Worm (Caenorhabditis elegans) whole organism, young adult: ENCODE data around the gene H06I04.6.

Source experiments
- B0035.1 ChIP-seq: sonication (generic microtip); optimal IDR thresholded peaks from 2 replicates; lab custom pipeline; 2016; ENCODE audit warnings: missing genetic modification characterization, mild to moderate bottlenecking, missing compliant biosample characterization, missing genotype, missing genetic modification reagents
- B0261.1 ChIP-seq: sonication (generic microtip); optimal IDR thresholded peaks from 2 replicates; lab custom pipeline; 2016; ENCODE audit warnings: mild to moderate bottlenecking, missing genetic modification characterization, moderate library complexity, missing compliant biosample characterization
- D2030.7 ChIP-seq: fragments of 200-800 bp; sonication (Bioruptor generic); IDR thresholded peaks from 2 replicates; pipeline ENCODE4 v1.3.6; 2022; ENCODE audit warnings: missing genetic modification reagents, missing genetic modification characterization, missing compliant biosample characterization
- F33H1.4 ChIP-seq: fragments of 200-800 bp; sonication (Bioruptor generic); IDR thresholded peaks from 2 replicates; pipeline ENCODE4 v1.3.6; 2022; ENCODE audit warnings: missing genetic modification reagents, missing genetic modification characterization, missing compliant biosample characterization
- T26A5.8 ChIP-seq: sonication (generic microtip); optimal IDR thresholded peaks from 2 replicates; lab custom pipeline; 2016; ENCODE audit warnings: missing genetic modification characterization, missing compliant biosample characterization
- aptf-2 ChIP-seq: fragments of 200-800 bp; sonication (Bioruptor generic); conservative IDR thresholded peaks from 2 replicates; pipeline ENCODE4 v1.3.6; 2022; ENCODE audit warnings: missing genetic modification reagents, missing genetic modification characterization, missing compliant biosample characterization
- attf-3 ChIP-seq: fragments of 200-800 bp; sonication (Bioruptor generic); conservative IDR thresholded peaks from 2 replicates; pipeline ENCODE4 v1.3.6; 2022; ENCODE audit warnings: missing genetic modification reagents, missing genetic modification characterization, missing compliant biosample characterization
- attf-5 ChIP-seq: fragments of 200-800 bp; sonication (Bioruptor generic); optimal IDR thresholded peaks from 2 replicates; lab custom pipeline; 2018; ENCODE audit warnings: mild to moderate bottlenecking, missing genetic modification characterization, missing compliant biosample characterization
- cebp-2 ChIP-seq: fragments of 200-800 bp; sonication (Bioruptor generic); IDR thresholded peaks from 2 replicates; pipeline ENCODE4 v1.3.6; 2022; ENCODE audit warnings: missing genetic modification characterization, missing compliant biosample characterization
- ceh-100 ChIP-seq: fragments of 200-800 bp; sonication (Bioruptor generic); IDR thresholded peaks from 2 replicates; pipeline ENCODE4 v1.3.6; 2022; ENCODE audit warnings: missing genetic modification reagents, missing genetic modification characterization, missing compliant biosample characterization
- ceh-27 ChIP-seq: fragments of 200-800 bp; sonication (Bioruptor generic); optimal IDR thresholded peaks from 2 replicates; lab custom pipeline; 2018; ENCODE audit warnings: mild to moderate bottlenecking, missing genetic modification characterization, moderate library complexity, missing compliant biosample characterization
- ceh-91 ChIP-seq: fragments of 200-800 bp; sonication (Bioruptor generic); IDR thresholded peaks from 2 replicates; pipeline ENCODE4 v1.3.6; 2022; ENCODE audit warnings: missing genetic modification reagents, missing genetic modification characterization, missing compliant biosample characterization
- ets-4 ChIP-seq: fragments of 200-800 bp; sonication (Bioruptor generic); optimal IDR thresholded peaks from 2 replicates; lab custom pipeline; 2018; ENCODE audit warnings: mild to moderate bottlenecking, missing genetic modification characterization, missing compliant biosample characterization
- him-1 ChIP-seq: sonication (generic microtip); optimal IDR thresholded peaks from 2 replicates; lab custom pipeline; 2016; ENCODE audit warnings: missing genotype, missing genetic modification reagents, missing genetic modification characterization, missing compliant biosample characterization
- hmg-1.2 ChIP-seq: fragments of 200-800 bp; sonication (Bioruptor generic); IDR thresholded peaks from 2 replicates; pipeline ENCODE4 v1.3.6; 2022; ENCODE audit warnings: missing genetic modification reagents, missing genetic modification characterization, missing compliant biosample characterization
- lin-54 ChIP-seq: fragments of 200-800 bp; sonication (Bioruptor generic); optimal IDR thresholded peaks from 2 replicates; lab custom pipeline; 2018; ENCODE audit warnings: mild to moderate bottlenecking, missing genetic modification characterization, missing compliant biosample characterization
- lir-1 ChIP-seq: fragments of 200-800 bp; sonication (Bioruptor generic); conservative IDR thresholded peaks from 2 replicates; pipeline ENCODE4 v1.3.6; 2022; ENCODE audit warnings: missing genetic modification reagents, missing genetic modification characterization, missing compliant biosample characterization
- madf-6 ChIP-seq: fragments of 200-800 bp; sonication (Bioruptor generic); IDR thresholded peaks from 2 replicates; pipeline ENCODE4 v1.3.6; 2022; ENCODE audit warnings: missing genetic modification reagents, missing genetic modification characterization, missing compliant biosample characterization
- mcd-1 ChIP-seq: fragments of 200-800 bp; sonication (Bioruptor generic); IDR thresholded peaks from 2 replicates; pipeline ENCODE4 v1.3.6; 2022; ENCODE audit warnings: missing genetic modification reagents, missing genetic modification characterization, missing compliant biosample characterization
- mxl-1 ChIP-seq: sonication (generic microtip); optimal IDR thresholded peaks from 2 replicates; lab custom pipeline; 2016; ENCODE audit warnings: missing genetic modification characterization, missing compliant biosample characterization
- nfya-2 ChIP-seq: fragments of 200-800 bp; sonication (Bioruptor generic); IDR thresholded peaks from 2 replicates; pipeline ENCODE4 v1.3.6; 2022; ENCODE audit warnings: missing genetic modification reagents, missing genetic modification characterization, missing compliant biosample characterization
- pbrm-1 ChIP-seq: fragments of 200-800 bp; sonication (Bioruptor generic); IDR thresholded peaks from 2 replicates; pipeline ENCODE4 v1.3.6; 2022; ENCODE audit warnings: missing genetic modification reagents, missing genetic modification characterization, missing compliant biosample characterization
- rcor-1 ChIP-seq: fragments of 200-800 bp; sonication (Bioruptor generic); IDR thresholded peaks from 2 replicates; pipeline ENCODE4 v1.3.6; 2022; ENCODE audit warnings: missing genetic modification reagents, missing genetic modification characterization, missing compliant biosample characterization
- rpc-1 ChIP-seq, 2 experiments: fragments of 150-350 bp in 1 of 2; sonication (generic microtip) in 1 of 2; optimal IDR thresholded peaks; 2 replicates each; lab custom pipeline; 2014 to 2018; ENCODE audit warnings: missing biosample characterization in 1 of 2, missing genetic modification characterization in 1 of 2, missing genetic modification reagents in 1 of 2, missing genotype in 1 of 2
- snpc-1.1 ChIP-seq: sonication (generic microtip); optimal IDR thresholded peaks from 2 replicates; lab custom pipeline; 2017; ENCODE audit warnings: missing genetic modification characterization, mild to moderate bottlenecking, missing compliant biosample characterization, antibody characterized with exemption, moderate library complexity, missing genotype, missing genetic modification reagents; ENCODE audit not compliant: insufficient read depth
- sptf-2 ChIP-seq: fragments of 200-800 bp; sonication (Bioruptor generic); optimal IDR thresholded peaks from 2 replicates; lab custom pipeline; 2018; ENCODE audit warnings: mild to moderate bottlenecking, missing genetic modification characterization, missing compliant biosample characterization
- tbp1 ChIP-seq: fragments of 200-800 bp; sonication (Bioruptor generic); optimal IDR thresholded peaks from 2 replicates; lab custom pipeline; 2018; ENCODE audit warnings: mild to moderate bottlenecking, missing genetic modification characterization, missing compliant biosample characterization
- tbx-9 ChIP-seq: sonication (generic microtip); optimal IDR thresholded peaks from 2 replicates; lab custom pipeline; 2016; ENCODE audit warnings: borderline replicate concordance, missing genetic modification characterization, inconsistent platforms, missing compliant biosample characterization
- ztf-22 ChIP-seq: fragments of 200-800 bp; sonication (Bioruptor generic); optimal IDR thresholded peaks from 2 replicates; lab custom pipeline; 2018; ENCODE audit warnings: mild to moderate bottlenecking, missing genetic modification characterization, moderate library complexity, missing compliant biosample characterization
- ztf-25 ChIP-seq: fragments of 200-800 bp; sonication (Bioruptor generic); IDR thresholded peaks from 2 replicates; pipeline ENCODE4 v1.3.6; 2022; ENCODE audit warnings: missing genetic modification reagents, missing genetic modification characterization, missing compliant biosample characterization
- ztf-3 ChIP-seq: fragments of 200-800 bp; sonication (Bioruptor generic); optimal IDR thresholded peaks from 2 replicates; lab custom pipeline; 2018; ENCODE audit warnings: mild to moderate bottlenecking, missing genetic modification characterization, missing compliant biosample characterization

H06I04.6 gene

DNA sequence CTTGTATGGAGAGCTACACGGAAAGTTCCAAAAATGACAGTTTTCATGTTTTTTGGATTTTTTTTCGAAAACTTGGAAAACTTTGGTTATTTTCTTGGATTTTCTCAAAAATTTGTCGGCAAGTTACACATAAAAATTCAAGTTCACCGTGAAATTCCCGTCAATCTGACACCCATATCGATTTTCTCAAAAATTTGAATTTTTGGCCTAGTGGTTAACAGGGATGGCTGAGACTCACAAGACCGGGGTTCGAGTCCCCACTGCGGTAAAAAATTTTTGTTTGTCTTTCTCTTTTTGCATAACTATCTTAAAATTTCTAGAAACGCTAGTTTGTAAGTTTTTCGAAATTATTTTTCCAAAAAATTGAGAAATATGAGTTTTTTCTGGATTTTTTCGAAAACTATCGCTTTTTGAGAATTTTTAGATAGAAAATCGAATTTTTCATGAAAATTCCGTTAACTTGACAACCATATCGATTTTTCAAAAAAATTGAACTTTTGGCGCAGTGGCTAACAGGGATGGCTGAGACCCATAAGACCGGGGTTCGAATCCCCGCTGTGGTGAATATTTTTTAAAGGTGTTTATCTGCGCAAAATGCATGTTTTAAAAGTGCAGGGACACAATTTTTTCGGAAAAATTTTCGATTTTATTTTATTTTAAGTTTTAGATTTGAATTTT lies 36.6 kb upstream of the H06I04.6 start:
- TF ChIP-seq sptf-2 (GFP tag; lab: Kevin White, UChicago) (no peak), nfya-2 (GFP tag; lab: Robert Waterston, UW) (no peak), T26A5.8 (tag; lab: Kevin White, UChicago) (no peak), ztf-25 (GFP tag; lab: Robert Waterston, UW) (no peak), ets-4 (GFP tag; lab: Kevin White, UChicago) (no peak), lin-54 (GFP tag; lab: Kevin White, UChicago) (no peak), him-1 (tag; lab: Kevin White, UChicago) (peak; percentile 66), lir-1 (GFP tag; lab: Robert Waterston, UW) (no peak), ceh-27 (no peak), tbp1 (GFP tag; lab: Kevin White, UChicago) (peak; percentile 72), attf-5 (GFP tag; lab: Kevin White, UChicago) (no peak), F33H1.4 (0 out of 2 replicates have a peak, but pooled peaks have one; percentile 9), madf-6 (GFP tag; lab: Robert Waterston, UW) (no peak), B0035.1 (tag; lab: Kevin White, UChicago) (no peak), B0261.1 (tag; lab: Kevin White, UChicago) (peak; percentile 44), pbrm-1 (GFP tag; lab: Robert Waterston, UW) (no peak), tbx-9 (tag; lab: Kevin White, UChicago) (no peak), aptf-2 (GFP tag; lab: Robert Waterston, UW) (no peak), ztf-3 (GFP tag; lab: Kevin White, UChicago) (no peak), rpc-1 (optimal IDR thresholded peaks at IDR 0.05; lab: Kevin White, UChicago) (peak; percentile 30), rpc-1 (tag; optimal IDR thresholded peaks at IDR 0.05; lab: Kevin White, UChicago) (peak; percentile 51), rcor-1 (GFP tag; lab: Robert Waterston, UW) (no peak), ceh-100 (GFP tag; lab: Robert Waterston, UW) (no peak), ztf-22 (GFP tag; lab: Kevin White, UChicago) (no peak), snpc-1.1 (tag; lab: Kevin White, UChicago) (no peak), ceh-91 (no peak)

DNA sequence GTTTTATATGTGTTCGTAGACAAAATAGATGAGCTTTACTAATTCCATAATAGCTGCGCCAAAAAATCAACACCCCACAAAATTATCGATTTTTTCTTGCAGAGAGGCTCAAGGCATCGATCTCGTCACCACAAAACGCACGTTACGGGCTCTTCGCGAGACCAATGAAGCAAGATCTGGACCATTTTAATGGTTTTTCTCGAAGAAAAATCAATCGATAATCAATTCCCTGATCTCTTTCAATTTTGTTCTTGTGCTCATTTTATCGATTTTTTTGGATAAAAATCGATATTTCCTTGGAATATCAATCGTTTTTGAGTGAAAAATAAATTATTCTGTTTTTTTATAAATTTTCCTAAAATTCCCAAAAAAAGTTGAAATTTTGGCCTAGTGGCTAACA lies 36.0 kb upstream of the H06I04.6 start:
- TF ChIP-seq snpc-1.1 (tag; lab: Kevin White, UChicago) = no peak

DNA sequence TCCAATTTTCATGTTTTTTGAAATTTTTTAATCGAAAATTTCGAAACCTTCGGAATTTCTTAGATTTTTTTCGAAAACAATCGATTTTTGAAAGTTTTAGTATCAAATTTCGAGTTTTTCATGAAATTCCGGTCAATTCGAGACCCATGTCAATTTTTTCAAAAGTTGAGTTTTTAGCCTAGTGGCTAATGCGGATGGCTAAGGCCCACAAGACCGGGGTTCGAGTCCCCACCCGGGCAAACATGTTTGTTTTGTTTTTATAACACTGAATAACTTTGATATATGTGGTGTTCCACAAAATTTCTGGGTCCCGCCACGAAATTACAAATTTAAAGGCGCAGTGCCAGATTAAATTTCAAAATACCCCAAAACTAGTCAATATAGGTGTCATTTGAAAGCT lies 35.3 kb upstream of the H06I04.6 start:
- TF ChIP-seq ceh-27 (no peak), tbp1 (GFP tag; lab: Kevin White, UChicago) (peak; percentile 77), ceh-91 (no peak), B0261.1 (tag; lab: Kevin White, UChicago) (peak; percentile 53), rpc-1 (optimal IDR thresholded peaks at IDR 0.05; lab: Kevin White, UChicago) (peak; percentile 35), rpc-1 (tag; optimal IDR thresholded peaks at IDR 0.05; lab: Kevin White, UChicago) (peak; percentile 68), D2030.7 (GFP tag; lab: Robert Waterston, UW) (0 out of 2 replicates have a peak, but pooled peaks have one; percentile 17), mcd-1 (GFP tag; lab: Robert Waterston, UW) (no peak)

DNA sequence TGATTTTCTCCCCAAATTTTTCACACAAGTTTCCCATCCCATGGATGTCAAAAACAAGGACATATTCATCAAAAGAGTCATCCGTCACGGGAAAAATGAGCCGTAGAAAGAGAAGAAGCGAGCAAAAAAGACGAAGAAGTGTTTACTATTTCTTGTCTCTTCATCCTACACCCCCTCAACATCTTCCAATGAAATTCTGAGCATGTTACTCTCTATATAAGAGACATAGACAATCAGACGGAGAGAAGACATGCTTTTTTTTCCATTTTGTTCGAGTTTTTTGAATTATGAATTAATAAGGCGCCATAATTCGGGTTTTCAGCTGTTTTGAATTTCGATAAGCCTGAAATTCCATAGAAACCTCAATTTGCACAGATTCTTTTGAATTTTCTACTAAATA lies 31.9 kb upstream of the H06I04.6 start:
- TF ChIP-seq hmg-1.2 (GFP tag; lab: Robert Waterston, UW) (peak; percentile 7; the same call in 1 of the 2 replicates), mxl-1 (no peak), cebp-2 (GFP tag; lab: Robert Waterston, UW) (no peak), attf-3 (GFP tag; lab: Robert Waterston, UW) (no peak)
